Worm (Caenorhabditis elegans) whole organism, L2 larva: ENCODE results near the gene str-37.

ENCODE experiments used
- aly-2 ChIP-seq: fragments of 150-350 bp; optimal IDR thresholded peaks from 2 replicates; lab custom pipeline; 2014; ENCODE audit warnings: missing biosample characterization, missing genetic modification characterization
- blmp-1 ChIP-seq: sonication (generic microtip); optimal IDR thresholded peaks from 2 replicates; lab custom pipeline; 2017; ENCODE audit warnings: missing genetic modification characterization, mild to moderate bottlenecking, missing compliant biosample characterization, antibody characterized with exemption, moderate library complexity; ENCODE audit not compliant: insufficient read depth
- mab-5 ChIP-seq: fragments of 150-350 bp; optimal IDR thresholded peaks from 2 replicates; lab custom pipeline; 2014; ENCODE audit warnings: missing biosample characterization, missing genetic modification characterization
- nhr-25 ChIP-seq: fragments of 150-350 bp; sonication (generic microtip); optimal IDR thresholded peaks from 3 replicates; lab custom pipeline; 2014; ENCODE audit warnings: missing biosample characterization, missing genetic modification characterization
- peb-1 ChIP-seq: fragments of 150-350 bp; optimal IDR thresholded peaks from 2 replicates; lab custom pipeline; 2014; ENCODE audit warnings: missing biosample characterization, missing genetic modification characterization
- sem-4 ChIP-seq: fragments of 150-350 bp; optimal IDR thresholded peaks from 2 replicates; lab custom pipeline; 2014; ENCODE audit warnings: missing biosample characterization, missing genetic modification reagents, missing genetic modification characterization
- zag-1 ChIP-seq: fragments of 150-350 bp; optimal IDR thresholded peaks from 2 replicates; lab custom pipeline; 2014; ENCODE audit warnings: missing biosample characterization, missing genetic modification characterization

ce11 chrV:13298706-13299105, 28.9 kb upstream of the str-37 start:
- no peak for TF ChIP-seq blmp-1 (tag; lab: Kevin White, UChicago)
- no peak for TF ChIP-seq peb-1 (tag; lab: Kevin White, UChicago)
- no peak for TF ChIP-seq zag-1 (tag; lab: Kevin White, UChicago)
- TF ChIP-seq sem-4 (tag; lab: Kevin White, UChicago): no peak
- TF ChIP-seq aly-2: no peak
- no peak for TF ChIP-seq nhr-25 (tag; lab: Kevin White, UChicago)
- no peak for TF ChIP-seq mab-5
